Worm (Caenorhabditis elegans): ENCODE results near the gene ZC262.7.
A peak's percentile ranks its signal among the peaks of the same experiment; 100 is the strongest.

Gene ZC262.7

DNA sequence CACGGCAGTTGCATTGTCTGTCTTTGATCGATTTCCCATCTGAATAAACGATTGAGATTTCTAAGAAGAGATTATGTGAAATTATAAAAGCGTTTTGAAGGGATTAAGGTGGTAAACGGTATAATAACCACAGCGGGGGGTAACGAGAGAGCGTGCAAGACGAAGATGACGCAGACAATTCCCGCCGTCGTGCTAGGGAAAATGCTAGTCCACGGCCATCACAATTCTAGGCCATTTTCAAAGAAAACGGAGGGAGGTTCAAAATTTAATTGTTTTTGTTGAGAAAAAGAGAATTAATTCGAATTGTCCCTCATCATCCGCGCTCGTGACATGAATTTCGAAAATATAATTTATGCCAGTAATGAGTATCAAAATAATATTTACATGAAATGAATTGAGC, 25.0 kb downstream of the ZC262.7 start, which contains the start of gene F10E9.11 (continued):
- TF ChIP-seq ccch-3 (GFP tag; optimal IDR thresholded peaks at IDR 0.05): no peak
- peak; percentile 44; the same call in 1 of the 2 replicates for TF ChIP-seq hmg-20 (GFP tag; IDR thresholded peaks at IDR 0.05)
- TF ChIP-seq madf-8 (GFP tag; conservative IDR thresholded peaks at IDR 0.05): peak; percentile 69
- TF ChIP-seq ztf-6 (GFP tag; IDR thresholded peaks at IDR 0.05): peak; percentile 72; the same call in 1 of the 2 replicates
- TF ChIP-seq lir-1 (GFP tag; conservative IDR thresholded peaks at IDR 0.05): peak; percentile 82
- TF ChIP-seq F33H1.4 (GFP tag; IDR thresholded peaks at IDR 0.05): peak; percentile 71
- no peak for TF ChIP-seq aptf-3 (GFP tag; IDR thresholded peaks at IDR 0.05)
- peak; percentile 57 for TF ChIP-seq K12H6.12 (tag; optimal IDR thresholded peaks at IDR 0.05)
- peak; percentile 88 for TF ChIP-seq ZK185.1 (tag; optimal IDR thresholded peaks at IDR 0.05; ENCODE audit: poor library complexity, severe bottlenecking)
- peak; percentile 71 for TF ChIP-seq mcd-1 (GFP tag; IDR thresholded peaks at IDR 0.05)
- peak; percentile 92 for TF ChIP-seq dox-1 (GFP tag; IDR thresholded peaks at IDR 0.05)
- peak; percentile 13 for TF ChIP-seq F49E8.2 (tag; optimal IDR thresholded peaks at IDR 0.05; ENCODE audit: insufficient read depth)
- TF ChIP-seq zim-3 (tag; optimal IDR thresholded peaks at IDR 0.05): no peak
- TF ChIP-seq lin-26 (GFP tag; IDR thresholded peaks at IDR 0.05): no peak
- TF ChIP-seq ztf-26 (tag; optimal IDR thresholded peaks at IDR 0.05): no peak
- TF ChIP-seq lin-35 (GFP tag; optimal IDR thresholded peaks at IDR 0.05): peak; percentile 11 to 68 (median 28)
- 0 out of 2 replicates have a peak, but pooled peaks have one; percentile 37 for TF ChIP-seq C17E4.6 (GFP tag; IDR thresholded peaks at IDR 0.05)
- TF ChIP-seq cebp-1 (GFP tag; IDR thresholded peaks at IDR 0.05): 0 out of 2 replicates have a peak, but pooled peaks have one; percentile 25
- TF ChIP-seq cebp-1 (tag; optimal IDR thresholded peaks at IDR 0.05): no peak
- TF ChIP-seq nhr-80 (tag; optimal IDR thresholded peaks at IDR 0.05): no peak

- TF ChIP-seq efl-1 (GFP tag; optimal IDR thresholded peaks at IDR 0.05) (no peak), T26A5.8 (tag; optimal IDR thresholded peaks at IDR 0.05) (no peak)
Observed at ce11 chrIII:8318488-8318887, 25.6 kb downstream of the ZC262.7 start, which contains the start of gene sas-4. sas-4 (minus strand) TSS chrIII:8318588.

DNA sequence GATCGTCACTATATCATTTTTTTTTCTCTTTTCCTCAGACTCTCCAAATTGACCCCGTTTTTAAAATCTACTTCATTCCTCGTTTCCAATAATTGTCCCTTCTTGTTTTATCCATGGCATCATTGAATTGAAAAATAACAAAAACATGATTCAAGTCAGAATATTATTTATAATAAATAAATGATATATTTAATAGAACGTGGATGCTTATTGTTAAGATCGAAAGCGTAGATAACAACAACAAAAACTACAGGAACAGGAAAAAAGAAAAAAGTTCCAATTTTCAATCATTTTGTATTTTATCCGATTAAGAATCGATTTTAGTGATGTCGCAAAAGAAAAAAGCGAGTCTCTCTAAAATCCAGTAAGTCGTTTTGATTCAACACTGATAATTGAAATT, 31.7 kb downstream of the ZC262.7 start, which contains the start of gene F10E9.2:
TSS of gene F10E9.2 (plus strand) at position 301 of the 400 bp plus-strand sequence.
- TF ChIP-seq ceh-40 (GFP tag; IDR thresholded peaks at IDR 0.05): no peak

DNA sequence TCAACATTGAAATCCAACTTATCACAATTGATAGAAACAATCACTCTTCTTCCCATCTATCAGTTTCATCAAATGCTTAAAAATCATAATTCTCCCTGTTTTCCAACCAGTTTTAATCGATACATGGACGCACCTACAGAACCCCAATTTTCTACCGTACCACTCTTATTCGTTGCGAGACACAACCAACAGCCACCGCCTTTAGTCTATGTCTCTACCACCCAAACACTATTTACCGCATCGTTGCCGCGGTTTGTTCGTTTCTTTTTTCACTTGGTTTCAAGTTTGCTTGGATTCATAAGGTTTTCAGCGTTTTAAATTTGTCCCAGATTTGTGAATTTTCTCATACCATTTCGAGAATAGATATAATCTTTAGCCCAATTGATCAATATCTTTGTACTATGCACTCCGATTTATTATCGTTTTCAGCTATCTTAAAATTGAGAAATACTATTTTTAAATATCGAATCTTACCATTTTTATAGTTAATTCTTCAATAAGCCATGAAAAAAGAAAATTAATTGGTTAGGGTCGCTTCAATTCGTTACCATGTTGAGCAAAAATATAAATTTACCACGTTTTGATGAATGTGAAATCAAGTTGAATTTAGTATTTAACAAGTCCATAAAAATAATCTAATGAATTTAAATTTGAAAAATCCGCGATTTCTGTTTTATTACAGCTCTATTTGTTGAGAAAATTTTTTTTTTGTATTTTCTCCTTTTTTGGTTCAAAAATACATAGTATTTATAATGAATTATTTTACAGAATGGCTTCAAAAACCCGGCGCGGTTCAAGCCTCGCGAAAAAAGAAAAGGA, 33.7 kb downstream of the ZC262.7 start, which contains the start of gene F10E9.3:
TSS of gene F10E9.3 (plus strand) at position 769 of the 819 bp plus-strand sequence.
- TF ChIP-seq F33H1.4 (GFP tag; IDR thresholded peaks at IDR 0.05) (0 out of 2 replicates have a peak, but pooled peaks have one; percentile 12), hlh-26 (GFP tag; conservative IDR thresholded peaks at IDR 0.05) (no peak)

DNA sequence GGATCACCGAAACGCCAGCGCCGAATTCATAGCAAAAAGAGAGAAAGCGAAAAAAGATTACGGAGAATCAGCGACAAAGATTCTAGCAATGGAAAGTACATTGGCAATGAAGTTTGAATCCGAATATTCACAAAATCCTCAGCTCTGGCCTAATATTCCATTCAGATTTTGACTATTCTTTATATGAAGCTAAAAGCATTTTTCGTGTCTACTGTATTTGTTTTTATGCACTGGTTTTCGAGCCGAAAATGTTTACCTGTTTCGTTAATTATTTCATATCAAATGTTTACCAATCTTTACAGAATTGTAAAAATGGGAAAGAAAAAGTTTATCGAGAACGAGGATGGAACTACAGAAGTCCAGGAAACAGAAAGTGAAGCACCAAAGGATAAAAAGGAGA, 35.9 kb downstream of the ZC262.7 start, which contains the start of gene F10E9.4:
TSS of gene F10E9.4 (plus strand) at position 301 of the 400 bp plus-strand sequence.
- TF ChIP-seq Y53F4B.3 (GFP tag; IDR thresholded peaks at IDR 0.05): no peak
- TF ChIP-seq lin-26 (GFP tag; IDR thresholded peaks at IDR 0.05): no peak
- no peak for TF ChIP-seq chd-7 (tag; optimal IDR thresholded peaks at IDR 0.05)
- TF ChIP-seq pha-4 (tag; optimal IDR thresholded peaks at IDR 0.05): no peak
- TF ChIP-seq B0336.3 (GFP tag; IDR thresholded peaks at IDR 0.05): no peak
- no peak for TF ChIP-seq ceh-40 (GFP tag; IDR thresholded peaks at IDR 0.05)
- TF ChIP-seq cebp-2 (GFP tag; IDR thresholded peaks at IDR 0.05): no peak
- no peak for TF ChIP-seq him-1 (tag; optimal IDR thresholded peaks at IDR 0.05)
- TF ChIP-seq Y79H2A.3 (GFP tag; conservative IDR thresholded peaks at IDR 0.05): no peak
- no peak for TF ChIP-seq rec-8 (tag; optimal IDR thresholded peaks at IDR 0.05)
- TF ChIP-seq somi-1 (GFP tag; optimal IDR thresholded peaks at IDR 0.05): no peak
- no peak for TF ChIP-seq nhr-90 (tag; optimal IDR thresholded peaks at IDR 0.05)
- TF ChIP-seq ztf-25 (GFP tag; IDR thresholded peaks at IDR 0.05): no peak
- no peak for TF ChIP-seq snpc-4 (GFP tag; optimal IDR thresholded peaks at IDR 0.05)
- TF ChIP-seq snpc-4 (tag; optimal IDR thresholded peaks at IDR 0.05): no peak
- no peak for TF ChIP-seq tbx-9 (tag; optimal IDR thresholded peaks at IDR 0.05; ENCODE audit: borderline replicate concordance)
- TF ChIP-seq unc-130 (GFP tag; optimal IDR thresholded peaks at IDR 0.05): no peak
- TF ChIP-seq nhr-80 (tag; optimal IDR thresholded peaks at IDR 0.05): no peak
- no peak for TF ChIP-seq Y95B8A.8 (GFP tag; IDR thresholded peaks at IDR 0.05)
- no peak for TF ChIP-seq die-1 (tag; optimal IDR thresholded peaks at IDR 0.05)
- TF ChIP-seq madf-8 (GFP tag; conservative IDR thresholded peaks at IDR 0.05): no peak
